Worm (Caenorhabditis elegans): ENCODE results near the gene W02B12.11.

ce11 chrII:11485200-11485599 lies 11.5 kb downstream of the W02B12.11 start, which contains the start of gene twk-5:
- no peak for TF ChIP-seq nhr-80 (tag; optimal IDR thresholded peaks at IDR 0.05)
- no peak for TF ChIP-seq nfya-1 (tag; optimal IDR thresholded peaks at IDR 0.05; ENCODE audit: borderline replicate concordance, insufficient read depth)
- no peak for TF ChIP-seq hsf-1 (GFP tag; IDR thresholded peaks at IDR 0.05)
- no peak for TF ChIP-seq dpl-1 (GFP tag; optimal IDR thresholded peaks at IDR 0.05)
